Worm (Caenorhabditis elegans): ENCODE data around the gene Y66D12A.1.

DNA sequence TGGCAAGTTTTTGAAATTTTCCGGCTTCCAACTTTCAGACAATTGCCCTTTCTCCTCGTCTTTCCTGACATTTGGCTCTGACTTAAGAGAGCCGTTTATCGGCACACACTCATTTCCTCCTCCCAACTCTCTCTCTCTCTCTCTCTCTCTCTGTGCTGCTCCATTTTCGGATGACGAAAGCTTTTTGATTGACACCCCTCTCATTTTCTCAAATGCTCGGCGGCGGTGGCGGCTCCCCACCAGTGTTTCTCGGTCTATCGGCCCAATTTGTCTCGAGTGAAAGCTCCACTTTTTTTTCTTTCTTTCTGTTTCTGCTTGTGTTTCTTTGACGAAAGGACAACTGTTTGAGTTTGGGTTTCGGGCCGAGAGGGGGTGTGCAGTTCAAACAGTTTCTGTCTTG is 51.8 kb downstream of the Y66D12A.1 start:
- no peak for TF ChIP-seq elt-1 (tag; optimal IDR thresholded peaks at IDR 0.05)
- no peak for TF ChIP-seq zag-1 (tag; optimal IDR thresholded peaks at IDR 0.05)
- no peak for TF ChIP-seq ztf-4 (tag; optimal IDR thresholded peaks at IDR 0.05)

Data from whole organism, L2 larva.